Fruit fly (Drosophila melanogaster) whole organism, pupa: Measurements from ENCODE around the gene SelT.

Experiments
- CG10348 ChIP-seq: fragments of 200-800 bp; sonication (Bioruptor generic); IDR thresholded peaks from 2 replicates; pipeline ENCODE4 v1.3.6; 2022; ENCODE audit warnings: missing biosample characterization, missing genetic modification characterization
- CG15710 ChIP-seq: fragments of 200-800 bp; sonication (Bioruptor generic); optimal IDR thresholded peaks from 2 replicates; lab custom pipeline; 2018; ENCODE audit warnings: missing biosample characterization, mild to moderate bottlenecking, missing genetic modification characterization, moderate library complexity
- CG32121 ChIP-seq: fragments of 200-800 bp; sonication (Bioruptor generic); IDR thresholded peaks from 2 replicates; pipeline ENCODE4 v1.3.6; 2022; ENCODE audit warnings: missing biosample characterization, missing genetic modification characterization
- CG34367 ChIP-seq: fragments of 200-800 bp; sonication (Bioruptor generic); optimal IDR thresholded peaks from 2 replicates; lab custom pipeline; 2018; ENCODE audit warnings: missing biosample characterization, mild to moderate bottlenecking, missing genetic modification characterization
- CG4496 ChIP-seq: fragments of 200-800 bp; sonication (Bioruptor generic); IDR thresholded peaks from 3 replicates; pipeline ENCODE4 v1.3.6; 2022; ENCODE audit warnings: missing biosample characterization, missing genetic modification characterization
- CG8301 ChIP-seq: fragments of 200-800 bp; sonication (Bioruptor generic); optimal IDR thresholded peaks from 2 replicates; lab custom pipeline; 2018; ENCODE audit warnings: missing biosample characterization, mild to moderate bottlenecking, missing genetic modification characterization
- CG9948 ChIP-seq: fragments of 200-800 bp; sonication (Bioruptor generic); optimal IDR thresholded peaks from 2 replicates; lab custom pipeline; 2018; ENCODE audit warnings: missing biosample characterization, mild to moderate bottlenecking, missing genetic modification characterization, moderate library complexity
- Pif1A ChIP-seq: fragments of 200-800 bp; sonication (Bioruptor generic); optimal IDR thresholded peaks from 3 replicates; lab custom pipeline; 2016; ENCODE audit warnings: missing biosample characterization, missing genetic modification characterization
- Pif1B ChIP-seq: fragments of 200-800 bp; sonication (Bioruptor generic); optimal IDR thresholded peaks from 3 replicates; lab custom pipeline; 2016; ENCODE audit warnings: missing biosample characterization, missing genetic modification characterization
- Snoo ChIP-seq: fragments of 200-800 bp; sonication (Bioruptor generic); optimal IDR thresholded peaks from 3 replicates; lab custom pipeline; 2017; ENCODE audit warnings: missing biosample characterization, mild to moderate bottlenecking, missing genetic modification characterization, inconsistent platforms
- fd96Ca ChIP-seq: fragments of 200-800 bp; sonication (Bioruptor generic); IDR thresholded peaks from 3 replicates; pipeline ENCODE4 v1.3.6; 2022; ENCODE audit warnings: missing biosample characterization, missing genetic modification characterization
- gl ChIP-seq: fragments of 200-800 bp; sonication (Bioruptor generic); optimal IDR thresholded peaks from 2 replicates; lab custom pipeline; 2018; ENCODE audit warnings: missing biosample characterization, mild to moderate bottlenecking, missing genetic modification characterization

dm6 chr2L:5042076-5042475, 31.4 kb downstream of the SelT start:
- TF ChIP-seq CG9948 (tag; lab: Kevin White, UChicago) (no peak), Pif1A (GFP tag; lab: Kevin White, UChicago) (no peak), CG4496 (no peak), CG34367 (tag; lab: Kevin White, UChicago) (no peak), CG32121 (no peak), Pif1B (no peak), fd96Ca (GFP tag; lab: Robert Waterston, UW) (no peak), CG15710 (tag; lab: Kevin White, UChicago) (no peak), CG10348 (no peak), CG8301 (tag; lab: Kevin White, UChicago) (no peak), Snoo (no peak), gl (tag; lab: Kevin White, UChicago) (no peak)
